Fruit fly (Drosophila melanogaster): Measurements from ENCODE around the gene Had1.
A peak's percentile ranks its signal among the peaks of the same experiment; 100 is the strongest.

Had1 gene

dm6 chrX:16332615-16333288 lies 24.3 kb upstream of the Had1 start (continued):
- TF ChIP-seq CG31224 (GFP tag; IDR thresholded peaks at IDR 0.05) = peak; percentile 88
- peak; percentile 96 for TF ChIP-seq fd96Cb (tag; optimal IDR thresholded peaks at IDR 0.05)
- peak; percentile 27 for TF ChIP-seq CG7745 (tag; optimal IDR thresholded peaks at IDR 0.05)
- peak; percentile 95 for TF ChIP-seq chn (GFP tag; optimal IDR thresholded peaks at IDR 0.05)
- no peak for TF ChIP-seq Sin3A (optimal IDR thresholded peaks at IDR 0.05)
- TF ChIP-seq CG8765 (GFP tag; IDR thresholded peaks at IDR 0.05) = peak; percentile 85
- TF ChIP-seq CG2129 (GFP tag; IDR thresholded peaks at IDR 0.05; ENCODE audit: partially characterized antibody) = no peak
- peak; percentile 82 for TF ChIP-seq CG17186 (GFP tag; optimal IDR thresholded peaks at IDR 0.05)
- TF ChIP-seq CG8478 (optimal IDR thresholded peaks at IDR 0.05) = no peak
- peak; percentile 95 for TF ChIP-seq caup (GFP tag; optimal IDR thresholded peaks at IDR 0.05; ENCODE audit: severe bottlenecking)
- peak; percentile 95 for TF ChIP-seq sug (tag; optimal IDR thresholded peaks at IDR 0.05)
- TF ChIP-seq zfh1 (GFP tag; IDR thresholded peaks at IDR 0.05) = peak; percentile 92
- peak; percentile 94 for TF ChIP-seq zen (tag; optimal IDR thresholded peaks at IDR 0.05)
- TF ChIP-seq C15 (GFP tag; IDR thresholded peaks at IDR 0.05) = peak; percentile 67; the same call in 1 of the 3 replicates
- TF ChIP-seq h (optimal IDR thresholded peaks at IDR 0.05) = no peak
- peak; percentile 92 for TF ChIP-seq CG12071 (GFP tag; optimal IDR thresholded peaks at IDR 0.05)
- peak; percentile 91 for TF ChIP-seq CG5180 (GFP tag; optimal IDR thresholded peaks at IDR 0.05)
- peak; percentile 49; the same call in 1 of the 2 replicates for TF ChIP-seq crol (GFP tag; IDR thresholded peaks at IDR 0.05)
- TF ChIP-seq croc (GFP tag; conservative IDR thresholded peaks at IDR 0.05) = peak; percentile 92
- TF ChIP-seq pita (GFP tag; optimal IDR thresholded peaks at IDR 0.05) = no peak
- TF ChIP-seq Fer3 (tag; optimal IDR thresholded peaks at IDR 0.05) = peak; percentile 96
- TF ChIP-seq Eip74EF (GFP tag; optimal IDR thresholded peaks at IDR 0.05) = peak in 1 of 2 experiments; percentile 98
- TF ChIP-seq corto (GFP tag; optimal IDR thresholded peaks at IDR 0.05) = peak; percentile 53
- TF ChIP-seq CG10267 (tag; optimal IDR thresholded peaks at IDR 0.05) = peak; percentile 92
- peak; percentile 88 for TF ChIP-seq Ada2b (GFP tag; IDR thresholded peaks at IDR 0.05)
- TF ChIP-seq odd (GFP tag; optimal IDR thresholded peaks at IDR 0.05) = peak; percentile 97
- 0 out of 2 replicates have a peak, but pooled peaks have one; percentile 37 for TF ChIP-seq dati (GFP tag; IDR thresholded peaks at IDR 0.05)
- TF ChIP-seq grn (GFP tag; optimal IDR thresholded peaks at IDR 0.05) = peak; percentile 91
- TF ChIP-seq run (tag; optimal IDR thresholded peaks at IDR 0.05) = peak; percentile 95
- TF ChIP-seq CG2199 (GFP tag; IDR thresholded peaks at IDR 0.05) = peak; percentile 95; the same call in 2 of the 3 replicates
- TF ChIP-seq bsh (GFP tag; optimal IDR thresholded peaks at IDR 0.05) = peak; percentile 92 to 97
- TF ChIP-seq CG2889 (GFP tag; IDR thresholded peaks at IDR 0.05) = peak; percentile 80
- TF ChIP-seq CG30403 (GFP tag; optimal IDR thresholded peaks at IDR 0.05) = peak; percentile 96
- TF ChIP-seq CG14710 (tag; optimal IDR thresholded peaks at IDR 0.05) = peak; percentile 96
- TF ChIP-seq CG15073 (GFP tag; optimal IDR thresholded peaks at IDR 0.05) = peak; percentile 62
- peak; percentile 94 for TF ChIP-seq cwo (GFP tag; optimal IDR thresholded peaks at IDR 0.05)
- peak; percentile 94 for TF ChIP-seq CG6765 (GFP tag; optimal IDR thresholded peaks at IDR 0.05)
- TF ChIP-seq psq (GFP tag; optimal IDR thresholded peaks at IDR 0.05) = peak; percentile 76
- peak; percentile 3 for TF ChIP-seq yki (optimal IDR thresholded peaks at IDR 0.05)
- peak; percentile 93 for TF ChIP-seq fd64A (GFP tag; optimal IDR thresholded peaks at IDR 0.05)
- TF ChIP-seq Usf (GFP tag; optimal IDR thresholded peaks at IDR 0.05) = peak; percentile 92
- peak; percentile 97 for TF ChIP-seq CG11695 (GFP tag; IDR thresholded peaks at IDR 0.05)
- TF ChIP-seq Hr51 (GFP tag; optimal IDR thresholded peaks at IDR 0.05) = peak; percentile 95 to 97
- TF ChIP-seq Dll (GFP tag; IDR thresholded peaks at IDR 0.05; ENCODE audit: partially characterized antibody) = no peak
- TF ChIP-seq CG34224 (GFP tag; IDR thresholded peaks at IDR 0.05; ENCODE audit: partially characterized antibody) = no peak
- peak; percentile 94 for TF ChIP-seq Dad (GFP tag; optimal IDR thresholded peaks at IDR 0.05)
- TF ChIP-seq ash1 (GFP tag; optimal IDR thresholded peaks at IDR 0.05) = peak; percentile 87
- TF ChIP-seq gem (tag; optimal IDR thresholded peaks at IDR 0.05) = peak; percentile 98
- TF ChIP-seq sens (GFP tag) = peak; percentile 99
- peak; percentile 96 for TF ChIP-seq CG7786 (GFP tag; optimal IDR thresholded peaks at IDR 0.05)

All from whole organism, embryonic.